Fruit fly (Drosophila melanogaster): ENCODE data around the gene neur.

The neur gene

DNA sequence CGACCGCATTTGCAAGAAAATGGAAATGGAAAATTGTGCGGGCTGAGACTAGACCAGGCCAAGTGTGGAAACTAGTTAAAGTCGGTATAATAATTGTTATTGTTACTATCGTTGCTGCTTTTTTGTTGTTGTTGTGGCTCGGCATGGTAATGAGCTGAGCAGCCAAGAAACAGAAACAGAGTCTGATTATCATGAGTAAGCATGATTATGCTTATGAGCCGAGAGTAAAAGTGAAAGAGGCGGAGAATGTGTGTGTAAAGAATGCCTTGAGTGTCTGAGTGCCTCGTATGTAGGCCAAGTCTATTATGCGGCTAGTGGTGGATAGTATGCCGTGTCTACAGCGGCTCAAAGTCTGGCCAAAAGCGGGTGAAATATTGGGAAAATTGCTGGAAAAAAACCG lies 68.6 kb downstream of the neur start:
- no peak for TF ChIP-seq rgr (GFP tag; optimal IDR thresholded peaks at IDR 0.05)
- TF ChIP-seq Mio (GFP tag; optimal IDR thresholded peaks at IDR 0.05): no peak
- TF ChIP-seq h (GFP tag; optimal IDR thresholded peaks at IDR 0.05): no peak
- no peak for TF ChIP-seq lola (GFP tag; optimal IDR thresholded peaks at IDR 0.05)
- no peak for TF ChIP-seq Hnf4 (GFP tag; optimal IDR thresholded peaks at IDR 0.05)
- no peak for TF ChIP-seq usp (GFP tag; optimal IDR thresholded peaks at IDR 0.05)
- no peak for TF ChIP-seq HLH106 (tag; optimal IDR thresholded peaks at IDR 0.05)
- no peak for TF ChIP-seq ey (GFP tag; optimal IDR thresholded peaks at IDR 0.05)
- no peak for TF ChIP-seq Myc (optimal IDR thresholded peaks at IDR 0.05)
- TF ChIP-seq CG32264 (GFP tag; optimal IDR thresholded peaks at IDR 0.05): no peak
- TF ChIP-seq pan (optimal IDR thresholded peaks at IDR 0.05): no peak
- no peak for TF ChIP-seq GATAd (GFP tag; optimal IDR thresholded peaks at IDR 0.05)

All from whole organism, wandering third instar larva.